Fruit fly (Drosophila melanogaster) whole organism, prepupa: ENCODE results near the gene tara.

Experiments used
- CG31627 ChIP-seq: fragments of 200-800 bp; sonication (Bioruptor generic); optimal IDR thresholded peaks from 3 replicates; lab custom pipeline; 2016; ENCODE audit warnings: missing biosample characterization, missing genetic modification characterization
- CG6854 ChIP-seq: fragments of 200-800 bp; sonication (Bioruptor generic); optimal IDR thresholded peaks from 2 replicates; lab custom pipeline; 2017; ENCODE audit warnings: missing biosample characterization, mild to moderate bottlenecking, missing genetic modification characterization

DNA sequence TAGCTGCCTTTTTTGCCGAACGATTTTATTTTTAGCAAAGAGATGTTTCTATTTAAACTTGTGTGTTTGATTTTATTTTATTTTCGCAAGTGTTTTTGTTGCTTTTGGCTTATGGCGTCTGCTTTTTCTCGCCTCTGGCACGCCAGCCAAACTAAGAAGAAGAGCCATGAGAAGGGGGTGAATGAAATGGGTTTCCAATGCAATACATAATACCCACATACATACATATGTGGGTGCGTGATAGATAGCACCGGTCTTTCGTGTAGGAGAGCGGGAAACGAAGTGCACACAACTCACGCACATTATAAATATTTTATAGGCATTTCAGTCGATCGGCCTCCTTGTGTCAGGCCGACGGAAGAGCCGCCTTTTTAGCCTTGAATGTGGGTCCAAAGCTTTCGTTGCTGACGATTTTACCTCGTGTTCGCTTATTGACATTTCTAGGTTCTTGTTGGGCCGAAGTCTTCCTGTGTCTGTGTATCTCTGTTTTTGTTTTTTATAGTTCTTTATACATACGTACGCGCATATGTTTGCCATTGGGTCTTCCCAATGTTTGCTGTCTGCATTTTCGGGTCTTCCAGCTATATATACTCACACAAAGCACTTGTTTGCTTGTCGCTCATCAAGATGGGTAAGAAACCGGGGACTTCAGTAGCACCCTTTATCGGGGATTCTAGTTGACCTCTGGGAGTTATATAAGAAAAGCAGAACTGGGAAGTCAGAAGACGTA, 50.6 kb downstream of the tara start:
- no peak for TF ChIP-seq CG31627 (GFP tag; lab: Kevin White, UChicago)
- TF ChIP-seq CG6854 (GFP tag; lab: Kevin White, UChicago): no peak
